Worm (Caenorhabditis elegans) whole organism, young adult: ENCODE data around the gene F37B12.1.
A peak's percentile ranks its signal among the peaks of the same experiment; 100 is the strongest.

Experiments used
- B0261.1 ChIP-seq: sonication (generic microtip); optimal IDR thresholded peaks from 2 replicates; lab custom pipeline; 2016; ENCODE audit warnings: mild to moderate bottlenecking, missing genetic modification characterization, moderate library complexity, missing compliant biosample characterization
- C17E4.6 ChIP-seq: fragments of 200-800 bp; sonication (Bioruptor generic); IDR thresholded peaks from 2 replicates; pipeline ENCODE4 v1.3.6; 2022; ENCODE audit warnings: missing genetic modification reagents, missing genetic modification characterization, missing compliant biosample characterization
- F22D6.2 ChIP-seq: sonication (generic microtip); optimal IDR thresholded peaks from 2 replicates; lab custom pipeline; 2016; ENCODE audit warnings: mild to moderate bottlenecking, missing genetic modification characterization, missing compliant biosample characterization
- F49E8.2 ChIP-seq: sonication (generic microtip); optimal IDR thresholded peaks from 3 replicates; lab custom pipeline; 2017; ENCODE audit warnings: missing genetic modification characterization, mild to moderate bottlenecking, missing compliant biosample characterization, antibody characterized with exemption, moderate library complexity; ENCODE audit not compliant: insufficient read depth
- F57C9.4 ChIP-seq: sonication (generic microtip); optimal IDR thresholded peaks from 2 replicates; lab custom pipeline; 2017; ENCODE audit warnings: mild to moderate bottlenecking, missing genetic modification characterization, missing compliant biosample characterization
- K11D2.4 ChIP-seq: fragments of 200-800 bp; sonication (Bioruptor generic); IDR thresholded peaks from 2 replicates; pipeline ENCODE4 v1.3.6; 2022; ENCODE audit warnings: missing genetic modification reagents, missing genetic modification characterization, missing compliant biosample characterization
- K12H6.12 ChIP-seq: fragments of 200-800 bp; sonication (Bioruptor generic); optimal IDR thresholded peaks from 2 replicates; lab custom pipeline; 2018; ENCODE audit warnings: mild to moderate bottlenecking, missing genetic modification characterization, missing compliant biosample characterization
- Y79H2A.3 ChIP-seq: fragments of 200-800 bp; sonication (Bioruptor generic); conservative IDR thresholded peaks from 2 replicates; pipeline ENCODE4 v1.3.6; 2022; ENCODE audit warnings: missing genetic modification reagents, missing genetic modification characterization, missing compliant biosample characterization
- Y95B8A.8 ChIP-seq: fragments of 200-800 bp; sonication (Bioruptor generic); IDR thresholded peaks from 2 replicates; pipeline ENCODE4 v1.3.6; 2022; ENCODE audit warnings: missing genetic modification reagents, missing genetic modification characterization, missing compliant biosample characterization
- akir-1 ChIP-seq: fragments of 200-800 bp; sonication (Bioruptor generic); optimal IDR thresholded peaks from 2 replicates; lab custom pipeline; 2018; ENCODE audit warnings: mild to moderate bottlenecking, missing genetic modification characterization, moderate library complexity, missing compliant biosample characterization
- athp-1 ChIP-seq: sonication (generic microtip); optimal IDR thresholded peaks from 2 replicates; lab custom pipeline; 2017; ENCODE audit warnings: mild to moderate bottlenecking, missing genetic modification characterization, missing compliant biosample characterization
- attf-5 ChIP-seq: fragments of 200-800 bp; sonication (Bioruptor generic); optimal IDR thresholded peaks from 2 replicates; lab custom pipeline; 2018; ENCODE audit warnings: mild to moderate bottlenecking, missing genetic modification characterization, missing compliant biosample characterization
- ccch-3 ChIP-seq: fragments of 200-800 bp; sonication (Bioruptor generic); optimal IDR thresholded peaks from 2 replicates; lab custom pipeline; 2018; ENCODE audit warnings: mild to moderate bottlenecking, missing genetic modification characterization, missing compliant biosample characterization
- cebp-2 ChIP-seq: fragments of 200-800 bp; sonication (Bioruptor generic); IDR thresholded peaks from 2 replicates; pipeline ENCODE4 v1.3.6; 2022; ENCODE audit warnings: missing genetic modification characterization, missing compliant biosample characterization
- ceh-100 ChIP-seq: fragments of 200-800 bp; sonication (Bioruptor generic); IDR thresholded peaks from 2 replicates; pipeline ENCODE4 v1.3.6; 2022; ENCODE audit warnings: missing genetic modification reagents, missing genetic modification characterization, missing compliant biosample characterization
- ceh-27 ChIP-seq: fragments of 200-800 bp; sonication (Bioruptor generic); optimal IDR thresholded peaks from 2 replicates; lab custom pipeline; 2018; ENCODE audit warnings: mild to moderate bottlenecking, missing genetic modification characterization, moderate library complexity, missing compliant biosample characterization
- ceh-91 ChIP-seq: fragments of 200-800 bp; sonication (Bioruptor generic); IDR thresholded peaks from 2 replicates; pipeline ENCODE4 v1.3.6; 2022; ENCODE audit warnings: missing genetic modification reagents, missing genetic modification characterization, missing compliant biosample characterization
- ekl-4 ChIP-seq: fragments of 200-800 bp; sonication (Bioruptor generic); IDR thresholded peaks from 2 replicates; pipeline ENCODE4 v1.3.6; 2022; ENCODE audit warnings: missing genetic modification reagents, missing genetic modification characterization, missing compliant biosample characterization
- fkh-3 ChIP-seq: sonication (generic microtip); optimal IDR thresholded peaks from 2 replicates; lab custom pipeline; 2016; ENCODE audit warnings: mild to moderate bottlenecking, missing genetic modification characterization, missing compliant biosample characterization
- hmg-1.2 ChIP-seq: fragments of 200-800 bp; sonication (Bioruptor generic); IDR thresholded peaks from 2 replicates; pipeline ENCODE4 v1.3.6; 2022; ENCODE audit warnings: missing genetic modification reagents, missing genetic modification characterization, missing compliant biosample characterization
- let-607 ChIP-seq, 2 experiments: fragments of 200-800 bp in 1 of 2; sonication (Bioruptor generic) in 1 of 2; sonication (generic microtip) in 1 of 2; optimal IDR thresholded peaks; 2 replicates each; lab custom pipeline; 2016 to 2018; ENCODE audit warnings: mild to moderate bottlenecking in 2 of 2, missing compliant biosample characterization in 2 of 2, missing genetic modification characterization in 2 of 2, moderate library complexity in 2 of 2, missing genotype in 1 of 2
- lin-35 ChIP-seq, 3 experiments: fragments of 150-350 bp in 2 of 3; sonication (generic microtip) in 1 of 3; optimal IDR thresholded peaks; 2 replicates each; lab custom pipeline; 2014 to 2018; ENCODE audit warnings: missing biosample characterization in 3 of 3, missing genetic modification characterization in 3 of 3, missing genetic modification reagents in 3 of 3
- lin-40 ChIP-seq: sonication (generic microtip); optimal IDR thresholded peaks from 2 replicates; lab custom pipeline; 2016; ENCODE audit warnings: missing genetic modification characterization, mild to moderate bottlenecking, missing compliant biosample characterization, missing genotype, missing genetic modification reagents
- lin-54 ChIP-seq: fragments of 200-800 bp; sonication (Bioruptor generic); optimal IDR thresholded peaks from 2 replicates; lab custom pipeline; 2018; ENCODE audit warnings: mild to moderate bottlenecking, missing genetic modification characterization, missing compliant biosample characterization
- lir-1 ChIP-seq: fragments of 200-800 bp; sonication (Bioruptor generic); conservative IDR thresholded peaks from 2 replicates; pipeline ENCODE4 v1.3.6; 2022; ENCODE audit warnings: missing genetic modification reagents, missing genetic modification characterization, missing compliant biosample characterization
- madf-6 ChIP-seq: fragments of 200-800 bp; sonication (Bioruptor generic); IDR thresholded peaks from 2 replicates; pipeline ENCODE4 v1.3.6; 2022; ENCODE audit warnings: missing genetic modification reagents, missing genetic modification characterization, missing compliant biosample characterization
- nfyb-1 ChIP-seq: fragments of 200-800 bp; sonication (Bioruptor generic); IDR thresholded peaks from 2 replicates; pipeline ENCODE4 v1.3.6; 2022; ENCODE audit warnings: missing genetic modification reagents, missing genetic modification characterization, missing compliant biosample characterization
- nhr-27 ChIP-seq: fragments of 200-800 bp; sonication (Bioruptor generic); optimal IDR thresholded peaks from 2 replicates; lab custom pipeline; 2018; ENCODE audit warnings: mild to moderate bottlenecking, missing genetic modification characterization, moderate library complexity, missing compliant biosample characterization
- nhr-90 ChIP-seq: sonication (generic microtip); optimal IDR thresholded peaks from 2 replicates; lab custom pipeline; 2016; ENCODE audit warnings: missing genotype, mild to moderate bottlenecking, missing genetic modification characterization, missing compliant biosample characterization
- pbrm-1 ChIP-seq: fragments of 200-800 bp; sonication (Bioruptor generic); IDR thresholded peaks from 2 replicates; pipeline ENCODE4 v1.3.6; 2022; ENCODE audit warnings: missing genetic modification reagents, missing genetic modification characterization, missing compliant biosample characterization
- snpc-3.4 ChIP-seq: sonication (generic microtip); optimal IDR thresholded peaks from 2 replicates; lab custom pipeline; 2017; ENCODE audit warnings: missing genetic modification characterization, mild to moderate bottlenecking, missing compliant biosample characterization, antibody characterized with exemption, moderate library complexity, missing genotype, missing genetic modification reagents
- snpc-4 ChIP-seq, 5 experiments: fragments of 150-350 bp in 1 of 5; sonication (generic microtip) in 4 of 5; optimal IDR thresholded peaks; 2 replicates each; lab custom pipeline; 2014 to 2018; ENCODE audit warnings: missing genetic modification characterization in 5 of 5, missing biosample characterization in 3 of 5, antibody characterized with exemption in 2 of 5, mild to moderate bottlenecking in 2 of 5, missing compliant biosample characterization in 2 of 5, missing genotype in 2 of 5, moderate library complexity in 2 of 5, missing genetic modification reagents in 1 of 5
- somi-1 ChIP-seq: fragments of 200-800 bp; sonication (Bioruptor generic); optimal IDR thresholded peaks from 2 replicates; lab custom pipeline; 2018; ENCODE audit warnings: mild to moderate bottlenecking, missing genetic modification characterization, missing compliant biosample characterization
- sptf-2 ChIP-seq: fragments of 200-800 bp; sonication (Bioruptor generic); optimal IDR thresholded peaks from 2 replicates; lab custom pipeline; 2018; ENCODE audit warnings: mild to moderate bottlenecking, missing genetic modification characterization, missing compliant biosample characterization
- tbp1 ChIP-seq: fragments of 200-800 bp; sonication (Bioruptor generic); optimal IDR thresholded peaks from 2 replicates; lab custom pipeline; 2018; ENCODE audit warnings: mild to moderate bottlenecking, missing genetic modification characterization, missing compliant biosample characterization
- tlf-1 ChIP-seq: fragments of 200-800 bp; sonication (Bioruptor generic); optimal IDR thresholded peaks from 2 replicates; lab custom pipeline; 2018; ENCODE audit warnings: mild to moderate bottlenecking, missing genetic modification characterization, missing compliant biosample characterization
- unc-62 ChIP-seq: fragments of 150-350 bp; optimal IDR thresholded peaks from 2 replicates; lab custom pipeline; 2014; ENCODE audit warnings: missing biosample characterization, missing genetic modification reagents, missing genetic modification characterization
- zim-3 ChIP-seq: sonication (generic microtip); optimal IDR thresholded peaks from 2 replicates; lab custom pipeline; 2017; ENCODE audit warnings: mild to moderate bottlenecking, missing genetic modification characterization, moderate library complexity, missing compliant biosample characterization
- ztf-25 ChIP-seq: fragments of 200-800 bp; sonication (Bioruptor generic); IDR thresholded peaks from 2 replicates; pipeline ENCODE4 v1.3.6; 2022; ENCODE audit warnings: missing genetic modification reagents, missing genetic modification characterization, missing compliant biosample characterization
- ztf-26 ChIP-seq: sonication (generic microtip); optimal IDR thresholded peaks from 2 replicates; lab custom pipeline; 2017; ENCODE audit warnings: missing genetic modification characterization, missing compliant biosample characterization

The F37B12.1 gene

DNA sequence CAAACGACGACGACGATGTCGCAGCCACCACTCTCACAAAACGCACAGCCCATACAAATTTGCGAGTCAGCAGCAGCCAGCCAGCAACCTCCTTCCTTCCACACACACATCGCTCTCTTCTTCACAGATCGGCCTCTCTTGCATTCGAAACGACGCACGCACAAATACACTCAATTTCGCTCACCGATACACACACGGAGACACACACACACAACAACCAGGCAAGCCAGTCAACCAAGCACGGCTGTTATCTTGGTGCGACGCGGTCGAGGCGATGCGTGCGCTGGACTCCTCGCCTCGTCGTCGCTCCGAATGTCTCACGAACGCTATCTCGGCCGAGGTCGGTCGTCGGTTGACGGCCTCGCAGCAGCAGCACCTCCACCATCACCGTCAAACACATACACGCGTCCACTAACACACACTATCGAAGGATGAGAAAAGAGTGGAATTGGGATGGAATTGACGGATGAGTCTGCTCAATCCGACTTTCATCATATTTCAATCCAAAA lies 31.3 kb upstream of the F37B12.1 start (continued):
- TF ChIP-seq madf-6 (no peak), fkh-3 (tag; lab: Kevin White, UChicago) (no peak), F49E8.2 (tag; lab: Kevin White, UChicago) (no peak), Y79H2A.3 (GFP tag; lab: Robert Waterston, UW) (no peak), somi-1 (GFP tag; lab: Kevin White, UChicago) (peak; percentile 75), lin-40 (tag; lab: Kevin White, UChicago) (peak; percentile 83), unc-62 (GFP tag; lab: Kevin White, UChicago) (peak; percentile 65), ztf-26 (tag; lab: Kevin White, UChicago) (peak; percentile 81), pbrm-1 (GFP tag; lab: Robert Waterston, UW) (peak; percentile 69), lin-54 (GFP tag; lab: Kevin White, UChicago) (peak; percentile 64), akir-1 (peak; percentile 5), sptf-2 (no peak), ceh-27 (GFP tag; lab: Kevin White, UChicago) (peak; percentile 92), K12H6.12 (tag; lab: Kevin White, UChicago) (peak; percentile 91), snpc-4 (GFP tag; optimal IDR thresholded peaks at IDR 0.05; lab: Kevin White, UChicago) (no peak), snpc-4 (tag; optimal IDR thresholded peaks at IDR 0.05; lab: Kevin White, UChicago) (peak in 3 of 4 experiments; percentile 62 to 70 (median 66)), let-607 (tag; optimal IDR thresholded peaks at IDR 0.05; lab: Kevin White, UChicago) (peak; percentile 69 to 86), hmg-1.2 (peak; percentile 72), ceh-100 (0 out of 2 replicates have a peak, but pooled peaks have one; percentile 12), F22D6.2 (tag; lab: Kevin White, UChicago) (peak; percentile 14), cebp-2 (GFP tag; lab: Robert Waterston, UW) (0 out of 2 replicates have a peak, but pooled peaks have one; percentile 18), ceh-91 (GFP tag; lab: Robert Waterston, UW) (peak; percentile 25; the same call in 1 of the 2 replicates), F57C9.4 (tag; lab: Kevin White, UChicago) (no peak), C17E4.6 (GFP tag; lab: Robert Waterston, UW) (0 out of 2 replicates have a peak, but pooled peaks have one; percentile 32), attf-5 (peak; percentile 92), Y95B8A.8 (GFP tag; lab: Robert Waterston, UW) (peak; percentile 59; the same call in 1 of the 2 replicates), nfyb-1 (peak; percentile 93), snpc-3.4 (no peak), tbp1 (GFP tag; lab: Kevin White, UChicago) (peak; percentile 57), lin-35 (GFP tag; optimal IDR thresholded peaks at IDR 0.05; lab: Kevin White, UChicago) (peak in 1 of 3 experiments; percentile 24), K11D2.4 (peak; percentile 85), ztf-25 (GFP tag; lab: Robert Waterston, UW) (no peak), nhr-27 (no peak), ccch-3 (GFP tag; lab: Kevin White, UChicago) (no peak), tlf-1 (GFP tag; lab: Kevin White, UChicago) (peak; percentile 44), ekl-4 (GFP tag; lab: Robert Waterston, UW) (0 out of 2 replicates have a peak, but pooled peaks have one; percentile 43), lir-1 (peak; percentile 96), nhr-90 (tag; lab: Kevin White, UChicago) (peak; percentile 60), athp-1 (peak; percentile 9), zim-3 (tag; lab: Kevin White, UChicago) (no peak), B0261.1 (tag; lab: Kevin White, UChicago) (no peak)
